Fruit fly (Drosophila melanogaster) whole organism, embryonic: ENCODE measurements around the gene CG32564.

Experiments
- Adf1 ChIP-seq: fragments of 200-800 bp; sonication (Bioruptor generic); IDR thresholded peaks from 2 replicates; pipeline ENCODE4 v1.3.6; 2022; ENCODE audit warnings: missing biosample characterization, missing genetic modification characterization
- Atf3 ChIP-seq: fragments of 200-800 bp; sonication (Bioruptor generic); optimal IDR thresholded peaks from 3 replicates; lab custom pipeline; 2016; ENCODE audit warnings: missing biosample characterization, missing genetic modification characterization
- CG11504 ChIP-seq: fragments of 200-800 bp; sonication (Bioruptor generic); optimal IDR thresholded peaks from 3 replicates; lab custom pipeline; 2019; ENCODE audit warnings: missing biosample characterization, mild to moderate bottlenecking, missing genetic modification characterization, moderate library complexity
- CG11723 ChIP-seq: fragments of 200-800 bp; sonication (Bioruptor generic); optimal IDR thresholded peaks from 2 replicates; lab custom pipeline; 2017; ENCODE audit warnings: missing biosample characterization, mild to moderate bottlenecking, missing genetic modification characterization
- CG12104 ChIP-seq: fragments of 200-800 bp; sonication (Bioruptor generic); optimal IDR thresholded peaks from 3 replicates; lab custom pipeline; 2016; ENCODE audit warnings: missing biosample characterization, missing genetic modification characterization
- CG13123 ChIP-seq: fragments of 200-800 bp; sonication (Bioruptor generic); optimal IDR thresholded peaks from 2 replicates; lab custom pipeline; 2016; ENCODE audit warnings: missing biosample characterization, missing genetic modification characterization
- CG1832 ChIP-seq: fragments of 200-800 bp; sonication (Bioruptor generic); optimal IDR thresholded peaks from 2 replicates; lab custom pipeline; 2017; ENCODE audit warnings: missing biosample characterization, mild to moderate bottlenecking, missing genetic modification characterization, inconsistent platforms
- CG18619 ChIP-seq: fragments of 200-800 bp; sonication (Bioruptor generic); optimal IDR thresholded peaks from 3 replicates; lab custom pipeline; 2017; ENCODE audit warnings: missing biosample characterization, mild to moderate bottlenecking, missing genetic modification characterization
- CG30403 ChIP-seq: fragments of 200-800 bp; sonication (Bioruptor generic); optimal IDR thresholded peaks from 3 replicates; lab custom pipeline; 2016; ENCODE audit warnings: missing biosample characterization, missing genetic modification characterization
- CG31365 ChIP-seq: fragments of 200-800 bp; sonication (Bioruptor generic); optimal IDR thresholded peaks from 2 replicates; lab custom pipeline; 2018; ENCODE audit warnings: missing biosample characterization, mild to moderate bottlenecking, missing genetic modification characterization
- CG32532 ChIP-seq: fragments of 200-800 bp; sonication (Bioruptor generic); IDR thresholded peaks from 2 replicates; pipeline ENCODE4 v1.3.6; 2022; ENCODE audit warnings: missing biosample characterization, missing genetic modification characterization
- CG4328 ChIP-seq: fragments of 200-800 bp; sonication (Bioruptor generic); optimal IDR thresholded peaks from 3 replicates; lab custom pipeline; 2017; ENCODE audit warnings: missing biosample characterization, missing genetic modification reagents, missing genetic modification characterization
- CG43689 ChIP-seq: fragments of 200-800 bp; sonication (Bioruptor generic); IDR thresholded peaks from 2 replicates; pipeline ENCODE4 v1.3.6; 2022; ENCODE audit warnings: missing biosample characterization, missing genetic modification characterization
- CG4707 ChIP-seq: fragments of 200-800 bp; sonication (Bioruptor generic); optimal IDR thresholded peaks from 2 replicates; lab custom pipeline; 2018; ENCODE audit warnings: missing biosample characterization, mild to moderate bottlenecking, missing genetic modification characterization, moderate library complexity
- CG4820 ChIP-seq: fragments of 200-800 bp; sonication (Bioruptor generic); optimal IDR thresholded peaks from 3 replicates; lab custom pipeline; 2016; ENCODE audit warnings: missing biosample characterization, missing genetic modification characterization
- Dp ChIP-seq: fragments of 200-800 bp; sonication (Bioruptor generic); optimal IDR thresholded peaks from 2 replicates; lab custom pipeline; 2018; ENCODE audit warnings: missing biosample characterization, mild to moderate bottlenecking, missing genetic modification characterization, moderate library complexity
- Gug ChIP-seq: fragments of 200-800 bp; sonication (Bioruptor generic); IDR thresholded peaks from 4 replicates; pipeline ENCODE4 v1.3.6; 2022; ENCODE audit warnings: missing biosample characterization, missing genetic modification characterization
- HLH4C ChIP-seq: fragments of 200-800 bp; sonication (Bioruptor generic); IDR thresholded peaks from 3 replicates; pipeline ENCODE4 v1.3.6; 2022; ENCODE audit warnings: missing biosample characterization, missing genetic modification characterization; ENCODE audit not compliant: partially characterized antibody
- HLHmδ ChIP-seq: fragments of 200-800 bp; sonication (Bioruptor generic); optimal IDR thresholded peaks from 2 replicates; lab custom pipeline; 2018; ENCODE audit warnings: missing biosample characterization, mild to moderate bottlenecking, missing genetic modification characterization, moderate library complexity
- Hand ChIP-seq: fragments of 200-800 bp; sonication (Bioruptor generic); optimal IDR thresholded peaks from 2 replicates; lab custom pipeline; 2017; ENCODE audit warnings: mild to moderate bottlenecking, missing biosample characterization, missing genetic modification reagents, missing genetic modification characterization
- Hey ChIP-seq: fragments of 200-800 bp; sonication (Bioruptor generic); optimal IDR thresholded peaks from 3 replicates; lab custom pipeline; 2018; ENCODE audit warnings: missing biosample characterization, mild to moderate bottlenecking, missing genetic modification characterization
- Jarid2 ChIP-seq: fragments of 200-800 bp; sonication (Bioruptor generic); optimal IDR thresholded peaks from 3 replicates; lab custom pipeline; 2017; ENCODE audit warnings: mild to moderate bottlenecking, missing biosample characterization, missing genetic modification reagents, missing genetic modification characterization
- Kr ChIP-seq: fragments of 200-800 bp; sonication (Bioruptor generic); optimal IDR thresholded peaks from 2 replicates; lab custom pipeline; 2017; ENCODE audit warnings: missing biosample characterization, mild to moderate bottlenecking, missing genetic modification characterization
- MESR4 ChIP-seq: fragments of 200-800 bp; sonication (Bioruptor generic); optimal IDR thresholded peaks from 2 replicates; lab custom pipeline; 2018; ENCODE audit warnings: missing biosample characterization, mild to moderate bottlenecking, missing genetic modification characterization, moderate library complexity
- Oli ChIP-seq: fragments of 200-800 bp; sonication (Bioruptor generic); optimal IDR thresholded peaks from 2 replicates; lab custom pipeline; 2018; ENCODE audit warnings: missing biosample characterization, mild to moderate bottlenecking, missing genetic modification characterization, moderate library complexity
- Sin3A ChIP-seq: fragments of >200 bp; optimal IDR thresholded peaks from 2 replicates; lab custom pipeline; 2018
- Sox100B ChIP-seq: fragments of 200-800 bp; sonication (Bioruptor generic); optimal IDR thresholded peaks from 3 replicates; lab custom pipeline; 2018; ENCODE audit warnings: missing biosample characterization, mild to moderate bottlenecking, missing genetic modification characterization
- YL-1 ChIP-seq: fragments of 200-800 bp; sonication (Bioruptor generic); optimal IDR thresholded peaks from 3 replicates; lab custom pipeline; 2017; ENCODE audit warnings: missing biosample characterization, mild to moderate bottlenecking, missing genetic modification characterization
- ab ChIP-seq: fragments of 200-800 bp; sonication (Bioruptor generic); optimal IDR thresholded peaks from 2 replicates; lab custom pipeline; 2016; ENCODE audit warnings: missing biosample characterization, missing genetic modification characterization
- amos ChIP-seq: fragments of 200-800 bp; sonication (Bioruptor generic); IDR thresholded peaks from 2 replicates; pipeline ENCODE4 v1.3.6; 2022; ENCODE audit warnings: missing biosample characterization, missing genetic modification characterization; ENCODE audit not compliant: partially characterized antibody
- ato ChIP-seq: fragments of 200-800 bp; sonication (Bioruptor generic); IDR thresholded peaks from 2 replicates; pipeline ENCODE4 v1.3.6; 2022; ENCODE audit warnings: missing biosample characterization, missing genetic modification characterization; ENCODE audit not compliant: partially characterized antibody
- ci ChIP-seq: fragments of 200-800 bp; sonication (Bioruptor generic); IDR thresholded peaks from 3 replicates; pipeline ENCODE4 v1.3.6; 2022; ENCODE audit warnings: missing biosample characterization, missing genetic modification characterization
- dm ChIP-seq: fragments of 200-800 bp; sonication (Bioruptor generic); optimal IDR thresholded peaks from 3 replicates; lab custom pipeline; 2016; ENCODE audit warnings: missing biosample characterization, missing genetic modification characterization
- dpn ChIP-seq, 2 experiments: fragments of 200-800 bp; sonication (Bioruptor generic); optimal IDR thresholded peaks; 3 replicates each; lab custom pipeline; 2016; ENCODE audit warnings: missing biosample characterization in 2 of 2, missing genetic modification characterization in 2 of 2
- klu ChIP-seq: fragments of 200-800 bp; sonication (Bioruptor generic); IDR thresholded peaks from 2 replicates; pipeline ENCODE4 v1.3.6; 2022; ENCODE audit warnings: missing biosample characterization, missing genetic modification characterization
- kni ChIP-seq: fragments of 200-800 bp; sonication (Bioruptor generic); optimal IDR thresholded peaks from 3 replicates; lab custom pipeline; 2017; ENCODE audit warnings: mild to moderate bottlenecking, missing biosample characterization, missing genetic modification reagents, missing genetic modification characterization
- lab ChIP-seq: fragments of 200-800 bp; sonication (Bioruptor generic); optimal IDR thresholded peaks from 3 replicates; lab custom pipeline; 2017; ENCODE audit warnings: missing biosample characterization, missing genetic modification characterization, mild to moderate bottlenecking, moderate library complexity, missing genetic modification reagents
- lilli ChIP-seq: fragments of 200-800 bp; sonication (Bioruptor generic); optimal IDR thresholded peaks from 3 replicates; lab custom pipeline; 2016; ENCODE audit warnings: missing biosample characterization, missing genetic modification characterization
- lov ChIP-seq, 2 experiments: fragments of 200-800 bp in 1 of 2; fragments of >200 bp in 1 of 2; sonication (Bioruptor generic) in 1 of 2; IDR thresholded peaks in 1 of 2; optimal IDR thresholded peaks in 1 of 2; 2 replicates in 1 of 2; 3 replicates in 1 of 2; pipeline versions ENCODE4 v1.3.6 to Lab custom; 2017 to 2022; ENCODE audit warnings: missing biosample characterization in 1 of 2, missing genetic modification characterization in 1 of 2
- maf-S ChIP-seq: fragments of 200-800 bp; sonication (Bioruptor generic); optimal IDR thresholded peaks from 2 replicates; lab custom pipeline; 2016; ENCODE audit warnings: missing biosample characterization, missing genetic modification characterization
- phol ChIP-seq: fragments of 200-800 bp; sonication (Bioruptor generic); optimal IDR thresholded peaks from 3 replicates; lab custom pipeline; 2018; ENCODE audit warnings: missing biosample characterization, mild to moderate bottlenecking, missing genetic modification characterization, moderate library complexity
- pita ChIP-seq: fragments of 200-800 bp; sonication (Bioruptor generic); optimal IDR thresholded peaks from 2 replicates; lab custom pipeline; 2017; ENCODE audit warnings: missing biosample characterization, mild to moderate bottlenecking, missing genetic modification characterization
- pros ChIP-seq: fragments of 200-800 bp; sonication (Bioruptor generic); optimal IDR thresholded peaks from 3 replicates; lab custom pipeline; 2019; ENCODE audit warnings: missing biosample characterization, mild to moderate bottlenecking, missing genetic modification characterization, moderate library complexity
- repo ChIP-seq: fragments of 200-800 bp; sonication (Bioruptor generic); optimal IDR thresholded peaks from 2 replicates; lab custom pipeline; 2016; ENCODE audit warnings: missing biosample characterization, missing genetic modification characterization
- ro ChIP-seq: fragments of 200-800 bp; sonication (Bioruptor generic); IDR thresholded peaks from 2 replicates; pipeline ENCODE4 v1.3.6; 2022; ENCODE audit warnings: missing biosample characterization, missing genetic modification characterization
- sc ChIP-seq, 3 experiments: fragments of >200 bp in 2 of 3; fragments of 200-800 bp in 1 of 3; sonication (Bioruptor generic) in 1 of 3; optimal IDR thresholded peaks; 2 replicates in 2 of 3; 3 replicates in 1 of 3; lab custom pipeline; 2017; ENCODE audit warnings: mild to moderate bottlenecking in 1 of 3, missing biosample characterization in 1 of 3, missing genetic modification characterization in 1 of 3, missing genetic modification reagents in 1 of 3
- sr ChIP-seq: fragments of 200-800 bp; sonication (Bioruptor generic); IDR thresholded peaks from 3 replicates; pipeline ENCODE4 v1.3.6; 2022; ENCODE audit warnings: missing biosample characterization, missing genetic modification characterization
- ssp ChIP-seq: fragments of 200-800 bp; sonication (Bioruptor generic); IDR thresholded peaks from 2 replicates; pipeline ENCODE4 v1.3.6; 2022; ENCODE audit warnings: missing biosample characterization, missing genetic modification characterization
- tgo ChIP-seq: fragments of 200-800 bp; sonication (Bioruptor generic); IDR thresholded peaks from 3 replicates; pipeline ENCODE4 v1.3.6; 2022; ENCODE audit warnings: missing biosample characterization, missing genetic modification characterization
- tx ChIP-seq: fragments of 200-800 bp; sonication (Bioruptor generic); optimal IDR thresholded peaks from 2 replicates; lab custom pipeline; 2016; ENCODE audit warnings: missing biosample characterization, missing genetic modification characterization

The CG32564 gene

DNA sequence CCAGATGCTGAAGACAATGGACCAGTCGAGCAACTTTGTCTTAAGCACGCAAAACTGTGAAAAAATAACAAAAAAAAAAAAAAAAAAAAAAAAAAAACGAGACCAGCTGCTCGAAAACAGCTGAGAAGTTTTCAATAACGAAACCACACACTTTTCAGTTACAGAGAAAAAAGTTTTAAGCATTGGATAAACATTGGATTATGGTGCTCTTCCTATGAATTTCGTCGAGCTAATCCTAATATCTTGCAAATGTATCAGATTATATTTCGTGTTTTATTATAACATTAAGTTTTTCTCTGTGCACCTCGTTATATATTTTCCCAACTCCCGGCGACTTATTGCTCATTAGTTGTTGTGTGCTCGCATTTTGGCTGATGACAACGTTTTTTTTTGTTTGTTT lies 29.7 kb upstream of the CG32564 start (continued):
- TF ChIP-seq CG1832 (GFP tag; lab: Kevin White, UChicago) (no peak), Atf3 (no peak), CG43689 (no peak), CG11504 (tag; lab: Kevin White, UChicago) (peak; percentile 65), CG11723 (no peak), dm (GFP tag; lab: Kevin White, UChicago) (peak; percentile 5), ci (peak; percentile 79), Sox100B (GFP tag; lab: Kevin White, UChicago) (peak; percentile 57), ab (GFP tag; lab: Kevin White, UChicago) (no peak), CG13123 (GFP tag; lab: Kevin White, UChicago) (peak; percentile 9), Jarid2 (GFP tag; lab: Kevin White, UChicago) (no peak), CG4820 (GFP tag; lab: Kevin White, UChicago) (peak; percentile 32), phol (peak; percentile 35), Oli (tag; lab: Kevin White, UChicago) (peak; percentile 45), Hey (tag; lab: Kevin White, UChicago) (no peak), ato (GFP tag; lab: Robert Waterston, UW) (no peak), CG32532 (peak; percentile 71), dpn (GFP tag; optimal IDR thresholded peaks at IDR 0.05; lab: Kevin White, UChicago) (peak; percentile 41 to 50), CG4328 (GFP tag; lab: Kevin White, UChicago) (no peak), CG12104 (no peak), tgo (GFP tag; lab: Robert Waterston, UW) (peak; percentile 68; the same call in 2 of the 3 replicates), YL-1 (GFP tag; lab: Kevin White, UChicago) (no peak), ro (GFP tag; lab: Robert Waterston, UW) (no peak), pros (GFP tag; lab: Kevin White, UChicago) (no peak), klu (peak; percentile 40; the same call in 1 of the 2 replicates), HLHmδ (GFP tag; lab: Kevin White, UChicago) (no peak), sr (GFP tag; lab: Robert Waterston, UW) (no peak), CG30403 (peak; percentile 37), maf-S (GFP tag; lab: Kevin White, UChicago) (no peak), HLH4C (GFP tag; lab: Robert Waterston, UW) (no peak), lilli (GFP tag; lab: Kevin White, UChicago) (peak; percentile 47), repo (GFP tag; lab: Kevin White, UChicago) (peak; percentile 16), tx (GFP tag; lab: Kevin White, UChicago) (peak; percentile 6), ssp (no peak), Adf1 (GFP tag; lab: Robert Waterston, UW) (no peak), Sin3A (lab: Kevin White, UChicago) (no peak), lab (GFP tag; lab: Kevin White, UChicago) (peak; percentile 73), sc (optimal IDR thresholded peaks at IDR 0.05; lab: Kevin White, UChicago) (no peak), sc (GFP tag; optimal IDR thresholded peaks at IDR 0.05; lab: Kevin White, UChicago) (no peak), CG4707 (GFP tag; lab: Kevin White, UChicago) (no peak), pita (no peak), kni (GFP tag; lab: Kevin White, UChicago) (no peak), lov (optimal IDR thresholded peaks at IDR 0.05; lab: Kevin White, UChicago) (no peak), lov (GFP tag; IDR thresholded peaks at IDR 0.05; lab: Robert Waterston, UW) (peak; percentile 42; the same call in 1 of the 3 replicates), CG31365 (tag; lab: Kevin White, UChicago) (no peak), Hand (GFP tag; lab: Kevin White, UChicago) (no peak), Dp (GFP tag; lab: Kevin White, UChicago) (no peak), Kr (GFP tag; lab: Kevin White, UChicago) (no peak), CG18619 (GFP tag; lab: Kevin White, UChicago) (no peak), amos (no peak), Gug (GFP tag; lab: Robert Waterston, UW) (0 out of 4 replicates have a peak, but pooled peaks have one; percentile 21), MESR4 (GFP tag; lab: Kevin White, UChicago) (no peak)
